Worm (Caenorhabditis elegans): ENCODE measurements around the gene pfd-5.

DNA sequence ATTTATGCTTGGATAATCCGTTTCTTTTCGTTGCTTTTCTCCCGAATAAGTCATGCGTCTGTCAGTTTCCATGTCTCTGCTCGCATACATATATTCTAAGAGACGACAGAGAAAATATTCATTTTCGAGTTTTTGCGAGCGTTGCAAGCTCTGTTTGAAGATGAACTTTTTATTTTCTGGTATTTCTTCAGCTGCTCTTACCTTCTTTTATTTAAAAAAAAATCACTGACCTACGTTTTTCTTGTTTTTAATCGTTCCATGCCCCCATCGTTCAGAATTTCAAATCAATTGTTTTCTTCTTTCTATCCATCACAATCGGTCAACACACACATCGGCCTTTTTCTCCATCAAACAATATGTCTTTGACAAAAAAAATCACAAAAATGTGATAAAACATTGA lies 11.8 kb upstream of the pfd-5 start:
- no peak for TF ChIP-seq flt-1 (GFP tag; IDR thresholded peaks at IDR 0.05)
- no peak for TF ChIP-seq ref-1 (GFP tag; conservative IDR thresholded peaks at IDR 0.05)
- TF ChIP-seq cog-1 (tag; optimal IDR thresholded peaks at IDR 0.05) = no peak

All from whole organism, midembryonic.